Worm (Caenorhabditis elegans) whole organism, L1 larva: Measurements from ENCODE around the gene ZK1127.13.
"Not testable (repeated sequence)": the region's sequence is repeated elsewhere in the genome, so short reads cannot be mapped to it uniquely, and the experiment has no call there.

Experiments used
- isw-1 ChIP-seq: fragments of 200-800 bp; sonication (Bioruptor generic); IDR thresholded peaks from 2 replicates; pipeline ENCODE4 v1.3.6; 2022; ENCODE audit warnings: missing genetic modification characterization, missing compliant biosample characterization
- nhr-76 ChIP-seq: sonication (generic microtip); optimal IDR thresholded peaks from 2 replicates; lab custom pipeline; 2017; ENCODE audit warnings: missing biosample characterization, missing genetic modification characterization

ce11 chrII:7084021-7084420, 30.9 kb downstream of the ZK1127.13 start, which contains the start of the genes T02G5.14 and T02G5.15:
- not testable (repeated sequence) for TF ChIP-seq nhr-76; isw-1 (GFP tag; lab: Robert Waterston, UW)
